Worm (Caenorhabditis elegans) whole organism, L4/young adult: ENCODE data around the gene par-1.

Experiments used
- dao-5 ChIP-seq: sonication (generic microtip); optimal IDR thresholded peaks from 2 replicates; lab custom pipeline; 2016; ENCODE audit warnings: missing genotype, missing genetic modification characterization, moderate library complexity, missing compliant biosample characterization
- him-1 ChIP-seq: sonication (generic microtip); optimal IDR thresholded peaks from 2 replicates; lab custom pipeline; 2016; ENCODE audit warnings: missing genotype, missing genetic modification reagents, missing genetic modification characterization, missing compliant biosample characterization

- TF ChIP-seq him-1, result no peak
- no peak for TF ChIP-seq dao-5 (tag; lab: Kevin White, UChicago)
These were observed 10.3 kb downstream of the par-1 start for ce11 chrV:14134757-14135441.
